Worm (Caenorhabditis elegans): ENCODE measurements around the gene lgc-16.

DNA sequence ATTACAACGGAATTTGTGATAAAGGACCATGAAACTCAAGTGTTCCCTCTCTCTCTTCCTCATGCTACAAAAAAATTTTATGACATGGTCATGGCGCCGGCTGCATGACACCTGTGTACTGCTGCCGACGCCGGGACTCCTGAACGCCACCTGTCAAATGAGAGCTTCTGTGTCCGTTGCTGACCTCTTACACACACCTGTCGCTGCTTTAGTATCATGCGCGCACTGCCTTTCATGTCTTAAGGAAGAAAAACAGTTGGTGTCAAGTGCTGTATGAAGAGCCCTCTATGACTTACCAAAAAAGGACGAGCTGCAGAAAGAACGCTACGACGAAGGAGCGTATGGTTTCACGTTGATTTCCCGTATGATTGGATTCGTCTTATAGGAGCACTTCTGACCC is 25.8 kb upstream of the lgc-16 start:
- TF ChIP-seq ceh-40 (GFP tag; IDR thresholded peaks at IDR 0.05) (no peak), dpl-1 (GFP tag; optimal IDR thresholded peaks at IDR 0.05) (no peak), ceh-100 (GFP tag; IDR thresholded peaks at IDR 0.05) (no peak)

All from whole organism, young adult.